Fruit fly (Drosophila melanogaster) whole organism, larva: ENCODE measurements around the gene Tpr2.

Source experiments
- noc ChIP-seq: fragments of 200-800 bp; sonication (Bioruptor generic); optimal IDR thresholded peaks from 3 replicates; lab custom pipeline; 2019; ENCODE audit warnings: missing biosample characterization, mild to moderate bottlenecking, missing genetic modification characterization, moderate library complexity

The Tpr2 gene

dm6 chr2L:16547652-16548417, 56.5 kb downstream of the Tpr2 start:
- TF ChIP-seq noc (tag; lab: Kevin White, UChicago): peak; percentile 53

- no peak for TF ChIP-seq noc (tag; lab: Kevin White, UChicago)
These were observed 57.2 kb downstream of the Tpr2 start for dm6 chr2L:16548418-16549108.

- no peak for TF ChIP-seq noc (tag; lab: Kevin White, UChicago)
These were observed 58.5 kb downstream of the Tpr2 start, which contains the start of gene CG5968 for dm6 chr2L:16549859-16550258. CG5968 (minus strand) TSS chr2L:16549959.
